Fruit fly (Drosophila melanogaster) whole organism, prepupa: ENCODE data around the gene drl.

Source experiments
- CG10631 ChIP-seq: fragments of 200-800 bp; sonication (Bioruptor generic); optimal IDR thresholded peaks from 2 replicates; lab custom pipeline; 2016; ENCODE audit warnings: missing biosample characterization, missing genetic modification characterization
- CG10669 ChIP-seq: fragments of 200-800 bp; sonication (Bioruptor generic); optimal IDR thresholded peaks from 3 replicates; lab custom pipeline; 2018; ENCODE audit warnings: missing biosample characterization, mild to moderate bottlenecking, missing genetic modification characterization, moderate library complexity
- CG6276 ChIP-seq: fragments of 200-800 bp; sonication (Bioruptor generic); optimal IDR thresholded peaks from 2 replicates; lab custom pipeline; 2017; ENCODE audit warnings: missing biosample characterization, mild to moderate bottlenecking, missing genetic modification characterization
- CG8632 ChIP-seq: fragments of 200-800 bp; sonication (Bioruptor generic); optimal IDR thresholded peaks from 3 replicates; lab custom pipeline; 2016; ENCODE audit warnings: missing biosample characterization, missing genetic modification characterization
- Sox15 ChIP-seq: fragments of 200-800 bp; sonication (Bioruptor generic); optimal IDR thresholded peaks from 3 replicates; lab custom pipeline; 2016; ENCODE audit warnings: missing biosample characterization, missing genetic modification characterization
- dac ChIP-seq: fragments of 200-800 bp; sonication (Bioruptor generic); optimal IDR thresholded peaks from 2 replicates; lab custom pipeline; 2017; ENCODE audit warnings: missing biosample characterization, mild to moderate bottlenecking, missing genetic modification characterization
- dsx ChIP-seq: fragments of 200-800 bp; optimal IDR thresholded peaks from 3 replicates; lab custom pipeline; 2019; ENCODE audit warnings: missing biosample characterization, mild to moderate bottlenecking, missing genetic modification characterization, moderate library complexity; ENCODE audit not compliant: poor library complexity, severe bottlenecking
- eg ChIP-seq: fragments of 200-800 bp; sonication (Bioruptor generic); IDR thresholded peaks from 3 replicates; pipeline ENCODE4 v1.3.6; 2022; ENCODE audit warnings: missing biosample characterization, missing genetic modification characterization
- fd85E ChIP-seq: fragments of 200-800 bp; sonication (Bioruptor generic); optimal IDR thresholded peaks from 3 replicates; lab custom pipeline; 2016; ENCODE audit warnings: missing biosample characterization, missing genetic modification characterization

DNA sequence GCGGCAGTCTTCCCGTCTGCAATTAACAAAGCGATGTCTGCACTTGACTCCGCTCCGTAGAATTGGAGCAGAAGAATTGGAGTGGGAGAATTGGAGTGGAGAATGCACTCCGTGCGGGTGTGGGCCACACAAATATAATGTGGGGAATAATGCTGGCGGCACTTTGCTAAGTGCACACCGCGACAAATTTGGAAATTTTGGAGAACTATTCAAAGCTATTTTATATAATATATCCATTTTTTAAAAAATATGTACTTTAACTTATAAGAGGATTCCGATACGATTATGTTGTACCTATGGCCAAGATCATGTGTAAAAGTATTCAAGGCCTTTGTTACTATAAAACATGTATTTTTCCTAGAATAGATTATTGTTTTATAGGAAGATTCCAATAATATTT, 57.1 kb downstream of the drl start:
- TF ChIP-seq CG10669 (GFP tag; lab: Kevin White, UChicago) (no peak), dsx (no peak), CG8632 (GFP tag; lab: Kevin White, UChicago) (no peak), eg (GFP tag; lab: Robert Waterston, UW) (no peak), CG10631 (no peak), Sox15 (no peak), fd85E (GFP tag; lab: Kevin White, UChicago) (no peak), CG6276 (GFP tag; lab: Kevin White, UChicago) (no peak), dac (no peak)
